Fruit fly (Drosophila melanogaster) whole organism, embryonic: ENCODE data around the gene Gr63a.

Experiments used
- BEAF-32 ChIP-seq: fragments of 200-800 bp; sonication (Bioruptor generic); optimal IDR thresholded peaks from 3 replicates; lab custom pipeline; 2017; ENCODE audit warnings: missing biosample characterization, missing genetic modification characterization, mild to moderate bottlenecking, moderate library complexity, missing genetic modification reagents
- CG11560 ChIP-seq: fragments of 200-800 bp; sonication (Bioruptor generic); IDR thresholded peaks from 3 replicates; pipeline ENCODE4 v1.3.6; 2022; ENCODE audit warnings: missing biosample characterization, missing genetic modification characterization
- CG11723 ChIP-seq: fragments of 200-800 bp; sonication (Bioruptor generic); optimal IDR thresholded peaks from 2 replicates; lab custom pipeline; 2017; ENCODE audit warnings: missing biosample characterization, mild to moderate bottlenecking, missing genetic modification characterization
- CG12155 ChIP-seq: fragments of 200-800 bp; sonication (Bioruptor generic); optimal IDR thresholded peaks from 3 replicates; lab custom pipeline; 2016; ENCODE audit warnings: missing biosample characterization, missing genetic modification characterization
- CG13624 ChIP-seq: fragments of 200-800 bp; sonication (Bioruptor generic); optimal IDR thresholded peaks from 2 replicates; lab custom pipeline; 2016; ENCODE audit warnings: missing biosample characterization, missing genetic modification characterization
- CG15601 ChIP-seq: fragments of 200-800 bp; sonication (Bioruptor generic); optimal IDR thresholded peaks from 3 replicates; lab custom pipeline; 2019; ENCODE audit warnings: missing biosample characterization, mild to moderate bottlenecking, missing genetic modification characterization, moderate library complexity
- CG1602 ChIP-seq: fragments of 200-800 bp; sonication (Bioruptor generic); optimal IDR thresholded peaks from 3 replicates; lab custom pipeline; 2016; ENCODE audit warnings: missing biosample characterization, missing genetic modification characterization
- CG17186 ChIP-seq: fragments of 200-800 bp; sonication (Bioruptor generic); optimal IDR thresholded peaks from 3 replicates; lab custom pipeline; 2017; ENCODE audit warnings: missing biosample characterization, missing genetic modification reagents, missing genetic modification characterization
- CG18262 ChIP-seq: fragments of 200-800 bp; optimal IDR thresholded peaks from 3 replicates; lab custom pipeline; 2019; ENCODE audit warnings: missing biosample characterization, mild to moderate bottlenecking, missing genetic modification characterization, moderate library complexity
- CG2120 ChIP-seq: fragments of 200-800 bp; sonication (Bioruptor generic); optimal IDR thresholded peaks from 3 replicates; lab custom pipeline; 2016; ENCODE audit warnings: missing biosample characterization, missing genetic modification characterization
- CG2199 ChIP-seq: fragments of 200-800 bp; sonication (Bioruptor generic); IDR thresholded peaks from 3 replicates; pipeline ENCODE4 v1.3.6; 2022; ENCODE audit warnings: missing biosample characterization, missing genetic modification characterization
- CG2712 ChIP-seq: fragments of 200-800 bp; optimal IDR thresholded peaks from 3 replicates; lab custom pipeline; 2019; ENCODE audit warnings: missing biosample characterization, mild to moderate bottlenecking, missing genetic modification characterization, moderate library complexity
- CG32772 ChIP-seq: fragments of 200-800 bp; sonication (Bioruptor generic); IDR thresholded peaks from 2 replicates; pipeline ENCODE4 v1.3.6; 2022; ENCODE audit warnings: missing biosample characterization, missing genetic modification characterization
- CG33557 ChIP-seq: fragments of 200-800 bp; sonication (Bioruptor generic); optimal IDR thresholded peaks from 2 replicates; lab custom pipeline; 2019; ENCODE audit warnings: missing biosample characterization, mild to moderate bottlenecking, missing genetic modification characterization, moderate library complexity
- CG43689 ChIP-seq: fragments of 200-800 bp; sonication (Bioruptor generic); IDR thresholded peaks from 2 replicates; pipeline ENCODE4 v1.3.6; 2022; ENCODE audit warnings: missing biosample characterization, missing genetic modification characterization
- CG5180 ChIP-seq: fragments of 200-800 bp; sonication (Bioruptor generic); optimal IDR thresholded peaks from 3 replicates; lab custom pipeline; 2017; ENCODE audit warnings: missing biosample characterization, missing genetic modification characterization, mild to moderate bottlenecking, moderate library complexity, missing genetic modification reagents
- CG6689 ChIP-seq: fragments of 200-800 bp; sonication (Bioruptor generic); IDR thresholded peaks from 2 replicates; pipeline ENCODE4 v1.3.6; 2022; ENCODE audit warnings: missing biosample characterization, missing genetic modification characterization
- CG8765 ChIP-seq: fragments of 200-800 bp; sonication (Bioruptor generic); IDR thresholded peaks from 2 replicates; pipeline ENCODE4 v1.3.6; 2022; ENCODE audit warnings: missing biosample characterization, missing genetic modification characterization
- Dip2 ChIP-seq: fragments of 200-800 bp; sonication (Bioruptor generic); IDR thresholded peaks from 2 replicates; pipeline ENCODE4 v1.3.6; 2022; ENCODE audit warnings: missing biosample characterization, missing genetic modification characterization
- Dp ChIP-seq: fragments of 200-800 bp; sonication (Bioruptor generic); optimal IDR thresholded peaks from 2 replicates; lab custom pipeline; 2018; ENCODE audit warnings: missing biosample characterization, mild to moderate bottlenecking, missing genetic modification characterization, moderate library complexity
- Drgx ChIP-seq: fragments of 200-800 bp; sonication (Bioruptor generic); IDR thresholded peaks from 2 replicates; pipeline ENCODE4 v1.3.6; 2022; ENCODE audit warnings: missing biosample characterization, missing genetic modification characterization
- Fer1 ChIP-seq: fragments of 200-800 bp; sonication (Bioruptor generic); optimal IDR thresholded peaks from 2 replicates; lab custom pipeline; 2017; ENCODE audit warnings: missing biosample characterization, mild to moderate bottlenecking, missing genetic modification characterization
- Fer3 ChIP-seq: fragments of 200-800 bp; sonication (Bioruptor generic); optimal IDR thresholded peaks from 2 replicates; lab custom pipeline; 2018; ENCODE audit warnings: missing biosample characterization, mild to moderate bottlenecking, missing genetic modification characterization, moderate library complexity
- H2.0 ChIP-seq: fragments of 200-800 bp; sonication (Bioruptor generic); IDR thresholded peaks from 2 replicates; pipeline ENCODE4 v1.3.6; 2022; ENCODE audit warnings: missing biosample characterization, missing genetic modification characterization
- Hand ChIP-seq: fragments of 200-800 bp; sonication (Bioruptor generic); optimal IDR thresholded peaks from 2 replicates; lab custom pipeline; 2017; ENCODE audit warnings: mild to moderate bottlenecking, missing biosample characterization, missing genetic modification reagents, missing genetic modification characterization
- MTF-1 ChIP-seq: fragments of 200-800 bp; sonication (Bioruptor generic); optimal IDR thresholded peaks from 2 replicates; lab custom pipeline; 2018; ENCODE audit warnings: missing biosample characterization, mild to moderate bottlenecking, missing genetic modification characterization, borderline replicate concordance
- Mad ChIP-seq: fragments of 200-800 bp; sonication (Bioruptor generic); optimal IDR thresholded peaks from 2 replicates; lab custom pipeline; 2016; ENCODE audit warnings: missing biosample characterization, missing genetic modification characterization
- Meics ChIP-seq: fragments of 200-800 bp; sonication (Bioruptor generic); optimal IDR thresholded peaks from 2 replicates; lab custom pipeline; 2017; ENCODE audit warnings: missing biosample characterization, mild to moderate bottlenecking, missing genetic modification characterization
- Myb ChIP-seq: fragments of 200-800 bp; sonication (Bioruptor generic); optimal IDR thresholded peaks from 2 replicates; lab custom pipeline; 2016; ENCODE audit warnings: missing biosample characterization, missing genetic modification characterization
- NC2α ChIP-seq: fragments of 200-800 bp; sonication (Bioruptor generic); optimal IDR thresholded peaks from 2 replicates; lab custom pipeline; 2016; ENCODE audit warnings: missing biosample characterization, missing genetic modification characterization
- NK7.1 ChIP-seq: fragments of 200-800 bp; sonication (Bioruptor generic); optimal IDR thresholded peaks from 3 replicates; lab custom pipeline; 2016; ENCODE audit warnings: missing biosample characterization, missing genetic modification characterization
- Optix ChIP-seq: fragments of 200-800 bp; sonication (Bioruptor generic); IDR thresholded peaks from 3 replicates; pipeline ENCODE4 v1.3.6; 2022; ENCODE audit warnings: missing biosample characterization, missing genetic modification characterization
- Sry-δ ChIP-seq: fragments of 200-800 bp; sonication (Bioruptor generic); optimal IDR thresholded peaks from 2 replicates; lab custom pipeline; 2016; ENCODE audit warnings: missing biosample characterization, missing genetic modification characterization
- Vsx1 ChIP-seq: fragments of 200-800 bp; sonication (Bioruptor generic); optimal IDR thresholded peaks from 2 replicates; lab custom pipeline; 2017; ENCODE audit warnings: missing biosample characterization, mild to moderate bottlenecking, missing genetic modification characterization, missing genetic modification reagents
- abd-A ChIP-seq: fragments of 200-800 bp; sonication (Bioruptor generic); optimal IDR thresholded peaks from 3 replicates; lab custom pipeline; 2019; ENCODE audit warnings: missing biosample characterization, mild to moderate bottlenecking, missing genetic modification characterization, moderate library complexity
- ash1 ChIP-seq: fragments of 200-800 bp; sonication (Bioruptor generic); optimal IDR thresholded peaks from 2 replicates; lab custom pipeline; 2018; ENCODE audit warnings: missing biosample characterization, mild to moderate bottlenecking, missing genetic modification characterization
- ato ChIP-seq: fragments of 200-800 bp; sonication (Bioruptor generic); IDR thresholded peaks from 2 replicates; pipeline ENCODE4 v1.3.6; 2022; ENCODE audit warnings: missing biosample characterization, missing genetic modification characterization; ENCODE audit not compliant: partially characterized antibody
- btn ChIP-seq: fragments of 200-800 bp; sonication (Bioruptor generic); optimal IDR thresholded peaks from 2 replicates; lab custom pipeline; 2016; ENCODE audit warnings: missing biosample characterization, missing genetic modification characterization
- esg ChIP-seq: fragments of 200-800 bp; sonication (Bioruptor generic); conservative IDR thresholded peaks from 2 replicates; pipeline ENCODE4 v1.3.6; 2022; ENCODE audit warnings: missing biosample characterization, missing genetic modification characterization
- eve ChIP-seq, 2 experiments: fragments of >200 bp; optimal IDR thresholded peaks; 2 replicates each; lab custom pipeline; 2017; ENCODE audit warnings: missing biosample characterization in 2 of 2, missing genetic modification characterization in 2 of 2
- eyg ChIP-seq: fragments of 200-800 bp; sonication (Bioruptor generic); optimal IDR thresholded peaks from 3 replicates; lab custom pipeline; 2016; ENCODE audit warnings: missing biosample characterization, missing genetic modification characterization
- fd102C ChIP-seq: fragments of 200-800 bp; sonication (Bioruptor generic); optimal IDR thresholded peaks from 2 replicates; lab custom pipeline; 2018; ENCODE audit warnings: missing biosample characterization, mild to moderate bottlenecking, missing genetic modification characterization, moderate library complexity
- fd96Cb ChIP-seq: fragments of 200-800 bp; sonication (Bioruptor generic); optimal IDR thresholded peaks from 2 replicates; lab custom pipeline; 2018; ENCODE audit warnings: missing biosample characterization, mild to moderate bottlenecking, missing genetic modification characterization, moderate library complexity
- gsb ChIP-seq: fragments of 200-800 bp; sonication (Bioruptor generic); IDR thresholded peaks from 2 replicates; pipeline ENCODE4 v1.3.6; 2022; ENCODE audit warnings: missing biosample characterization, missing genetic modification characterization
- ind ChIP-seq: fragments of 200-800 bp; sonication (Bioruptor generic); optimal IDR thresholded peaks from 3 replicates; lab custom pipeline; 2016; ENCODE audit warnings: missing biosample characterization, missing genetic modification characterization
- klu ChIP-seq: fragments of 200-800 bp; sonication (Bioruptor generic); IDR thresholded peaks from 2 replicates; pipeline ENCODE4 v1.3.6; 2022; ENCODE audit warnings: missing biosample characterization, missing genetic modification characterization
- nmo ChIP-seq: fragments of 200-800 bp; sonication (Bioruptor generic); optimal IDR thresholded peaks from 2 replicates; lab custom pipeline; 2018; ENCODE audit warnings: missing biosample characterization, mild to moderate bottlenecking, missing genetic modification characterization, moderate library complexity
- pb ChIP-seq: fragments of 200-800 bp; sonication (Bioruptor generic); optimal IDR thresholded peaks from 3 replicates; lab custom pipeline; 2016; ENCODE audit warnings: missing biosample characterization, missing genetic modification characterization
- pnt ChIP-seq: fragments of 200-800 bp; sonication (Bioruptor generic); optimal IDR thresholded peaks from 3 replicates; lab custom pipeline; 2016; ENCODE audit warnings: missing biosample characterization, missing genetic modification characterization
- ranshi ChIP-seq: fragments of 200-800 bp; sonication (Bioruptor generic); IDR thresholded peaks from 2 replicates; pipeline ENCODE4 v1.3.6; 2022; ENCODE audit warnings: missing biosample characterization, missing genetic modification characterization
- sens-2 ChIP-seq: fragments of 200-800 bp; sonication (Bioruptor generic); IDR thresholded peaks from 2 replicates; pipeline ENCODE4 v1.3.6; 2022; ENCODE audit warnings: missing biosample characterization, missing genetic modification characterization
- trem ChIP-seq: fragments of 200-800 bp; optimal IDR thresholded peaks from 3 replicates; lab custom pipeline; 2019; ENCODE audit warnings: missing biosample characterization, mild to moderate bottlenecking, missing genetic modification characterization, moderate library complexity

Gene Gr63a

DNA sequence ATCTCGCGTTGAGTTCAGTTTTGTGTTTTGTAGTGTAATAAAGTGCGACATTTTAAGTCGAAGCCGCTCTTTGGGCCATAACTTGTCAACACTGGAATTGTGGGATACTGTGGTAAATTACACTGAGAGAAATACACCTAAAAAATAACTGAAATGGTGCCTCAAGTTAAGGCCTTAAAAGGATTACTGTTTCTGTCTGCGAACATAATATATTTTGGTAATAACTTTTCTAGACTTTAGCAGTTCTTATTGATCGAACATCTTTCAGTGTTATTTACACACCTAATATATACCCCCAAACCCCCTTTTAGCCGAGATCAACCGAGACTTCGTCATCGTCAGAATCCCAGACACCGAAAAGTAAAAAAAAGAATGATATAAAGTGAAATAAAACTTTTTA, 44.6 kb downstream of the Gr63a start (continued):
- TF ChIP-seq Dip2 (no peak), gsb (GFP tag; lab: Robert Waterston, UW) (no peak), trem (tag; lab: Kevin White, UChicago) (peak; percentile 9), Hand (GFP tag; lab: Kevin White, UChicago) (no peak), NK7.1 (GFP tag; lab: Kevin White, UChicago) (no peak), CG2712 (peak; percentile 74), CG18262 (tag; lab: Kevin White, UChicago) (peak; percentile 68), CG2199 (GFP tag; lab: Robert Waterston, UW) (no peak), klu (no peak), Fer3 (tag; lab: Kevin White, UChicago) (no peak), eyg (GFP tag; lab: Kevin White, UChicago) (no peak), btn (GFP tag; lab: Kevin White, UChicago) (no peak), CG1602 (GFP tag; lab: Kevin White, UChicago) (no peak), abd-A (tag; lab: Kevin White, UChicago) (no peak), Mad (GFP tag; lab: Kevin White, UChicago) (no peak), Meics (GFP tag; lab: Kevin White, UChicago) (no peak), eve (GFP tag; optimal IDR thresholded peaks at IDR 0.05; lab: Kevin White, UChicago) (peak in 1 of 2 experiments; percentile 80), Optix (GFP tag; lab: Robert Waterston, UW) (no peak), CG12155 (GFP tag; lab: Kevin White, UChicago) (no peak), CG17186 (GFP tag; lab: Kevin White, UChicago) (no peak), MTF-1 (no peak), CG5180 (GFP tag; lab: Kevin White, UChicago) (no peak), Sry-δ (GFP tag; lab: Kevin White, UChicago) (no peak), CG15601 (tag; lab: Kevin White, UChicago) (peak; percentile 43), sens-2 (GFP tag; lab: Robert Waterston, UW) (no peak), nmo (GFP tag; lab: Kevin White, UChicago) (peak; percentile 55), Dp (no peak), CG11560 (tag; lab: Robert Waterston, UW) (no peak), ash1 (GFP tag; lab: Kevin White, UChicago) (no peak), CG11723 (no peak), Myb (GFP tag; lab: Kevin White, UChicago) (no peak), pb (no peak), CG13624 (GFP tag; lab: Kevin White, UChicago) (no peak), Fer1 (GFP tag; lab: Kevin White, UChicago) (no peak), esg (GFP tag; lab: Robert Waterston, UW) (no peak), CG2120 (GFP tag; lab: Kevin White, UChicago) (peak; percentile 43), CG6689 (GFP tag; lab: Robert Waterston, UW) (peak; percentile 24; the same call in 1 of the 2 replicates), CG33557 (peak; percentile 24), H2.0 (GFP tag; lab: Robert Waterston, UW) (no peak), ato (GFP tag; lab: Robert Waterston, UW) (no peak), Vsx1 (GFP tag; lab: Kevin White, UChicago) (no peak), fd102C (GFP tag; lab: Kevin White, UChicago) (no peak), NC2α (GFP tag; lab: Kevin White, UChicago) (no peak), pnt (GFP tag; lab: Kevin White, UChicago) (peak; percentile 20), BEAF-32 (GFP tag; lab: Kevin White, UChicago) (no peak), ind (GFP tag; lab: Kevin White, UChicago) (peak; percentile 3), ranshi (GFP tag; lab: Robert Waterston, UW) (no peak), fd96Cb (tag; lab: Kevin White, UChicago) (peak; percentile 32), CG8765 (no peak), Drgx (GFP tag; lab: Robert Waterston, UW) (no peak), CG32772 (GFP tag; lab: Robert Waterston, UW) (no peak), CG43689 (GFP tag; lab: Robert Waterston, UW) (no peak)
